Fruit fly (Drosophila melanogaster): ENCODE measurements around the gene Stt3A.

DNA sequence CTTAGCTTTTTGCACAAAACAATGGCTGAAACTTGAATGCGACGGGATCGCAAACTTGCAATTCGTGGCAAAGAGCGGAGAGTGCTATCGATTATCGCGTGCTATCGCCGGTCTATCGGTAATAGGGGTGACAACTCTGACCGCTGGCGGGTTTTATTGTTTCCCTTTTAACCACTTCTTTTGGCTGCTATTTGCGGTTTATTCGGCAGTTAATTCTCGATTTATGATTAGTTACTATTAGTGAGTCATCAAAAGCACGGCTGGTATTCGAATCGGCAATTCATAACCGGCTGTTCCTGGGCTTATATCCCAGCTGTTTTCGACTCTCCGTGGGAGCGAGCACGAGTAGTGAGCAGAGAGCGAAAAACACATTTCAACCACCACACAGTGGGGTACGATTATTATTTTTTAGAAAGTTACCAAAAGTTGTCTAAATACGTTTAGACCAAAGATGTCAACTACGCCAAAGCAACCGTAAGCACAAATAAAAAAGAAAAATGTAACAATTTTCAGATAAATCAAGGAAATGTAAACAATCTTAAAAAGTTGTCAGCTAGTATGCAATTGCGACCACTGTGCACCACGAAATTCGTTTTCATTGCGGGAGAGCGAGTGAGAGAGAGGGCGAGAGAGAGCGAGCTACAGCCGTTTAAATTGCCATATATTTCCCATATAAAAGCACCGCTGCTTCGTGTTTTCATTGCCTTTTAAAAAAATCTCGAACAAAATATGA, at the start of gene Stt3A, which contains the start of gene bves:
- TF ChIP-seq lbe (GFP tag; optimal IDR thresholded peaks at IDR 0.05), result peak; percentile 99
- peak; percentile 94 for TF ChIP-seq MBD-R2 (GFP tag; IDR thresholded peaks at IDR 0.05)
- peak; percentile 98 for TF ChIP-seq CG33213 (GFP tag; optimal IDR thresholded peaks at IDR 0.05)
- peak; percentile 94 for TF ChIP-seq Abd-B (GFP tag; optimal IDR thresholded peaks at IDR 0.05)
- peak; percentile 9 for TF ChIP-seq gfzf (GFP tag; optimal IDR thresholded peaks at IDR 0.05)
- TF ChIP-seq CG9932 (GFP tag; IDR thresholded peaks at IDR 0.05), result peak; percentile 95
- TF ChIP-seq jigr1 (GFP tag; IDR thresholded peaks at IDR 0.05), result peak; percentile 86
- TF ChIP-seq kay (GFP tag; optimal IDR thresholded peaks at IDR 0.05), result peak; percentile 96
- peak; percentile 99 for TF ChIP-seq CG17328 (GFP tag; IDR thresholded peaks at IDR 0.05)
- peak; percentile 99 for TF ChIP-seq odd (GFP tag; optimal IDR thresholded peaks at IDR 0.05)
